Fruit fly (Drosophila melanogaster) Kc167 (cell line): ENCODE results near the gene CG14445.

Experiments used
- Myc ChIP-seq: fragments of >200 bp; optimal IDR thresholded peaks from 2 replicates; lab custom pipeline; 2017; ENCODE audit warnings: missing external identifiers
- Sin3A ChIP-seq: fragments of >200 bp; optimal IDR thresholded peaks from 2 replicates; lab custom pipeline; 2018; ENCODE audit warnings: missing external identifiers
- h ChIP-seq: fragments of >200 bp; optimal IDR thresholded peaks from 3 replicates; lab custom pipeline; 2018; ENCODE audit warnings: missing external identifiers
- insv ChIP-seq: fragments of >200 bp; optimal IDR thresholded peaks from 3 replicates; lab custom pipeline; 2018; ENCODE audit warnings: missing external identifiers
- psq ChIP-seq: fragments of >200 bp; optimal IDR thresholded peaks from 2 replicates; lab custom pipeline; 2017; ENCODE audit warnings: missing external identifiers
- ttk ChIP-seq: sonication (Bioruptor generic); optimal IDR thresholded peaks from 2 replicates; lab custom pipeline; 2017; ENCODE audit warnings: missing external identifiers

- no peak for TF ChIP-seq psq (lab: Kevin White, UChicago)
- no peak for TF ChIP-seq Sin3A
- TF ChIP-seq ttk = no peak
- no peak for TF ChIP-seq h
- no peak for TF ChIP-seq insv (lab: Kevin White, UChicago)
- TF ChIP-seq Myc (lab: Kevin White, UChicago) = no peak
Observed at dm6 chrX:6252897-6253540, 15.9 kb downstream of the CG14445 start.
